Fruit fly (Drosophila melanogaster) whole organism, prepupa: Measurements from ENCODE around the gene CG8236.

Source experiments
- Blimp-1 ChIP-seq: fragments of 200-800 bp; sonication (Bioruptor generic); optimal IDR thresholded peaks from 3 replicates; lab custom pipeline; 2017; ENCODE audit warnings: missing biosample characterization, missing genetic modification characterization, mild to moderate bottlenecking, moderate library complexity, missing genetic modification reagents
- CG10631 ChIP-seq: fragments of 200-800 bp; sonication (Bioruptor generic); optimal IDR thresholded peaks from 2 replicates; lab custom pipeline; 2016; ENCODE audit warnings: missing biosample characterization, missing genetic modification characterization
- CG10669 ChIP-seq: fragments of 200-800 bp; sonication (Bioruptor generic); optimal IDR thresholded peaks from 3 replicates; lab custom pipeline; 2018; ENCODE audit warnings: missing biosample characterization, mild to moderate bottlenecking, missing genetic modification characterization, moderate library complexity
- CG11294 ChIP-seq: fragments of 200-800 bp; sonication (Bioruptor generic); IDR thresholded peaks from 2 replicates; pipeline ENCODE4 v1.3.6; 2022; ENCODE audit warnings: missing biosample characterization, missing genetic modification characterization
- CG11762 ChIP-seq: fragments of 200-800 bp; sonication (Bioruptor generic); optimal IDR thresholded peaks from 3 replicates; lab custom pipeline; 2016; ENCODE audit warnings: missing biosample characterization, missing genetic modification characterization; ENCODE audit not compliant: insufficient read depth
- CG11902 ChIP-seq: fragments of 200-800 bp; sonication (Bioruptor generic); optimal IDR thresholded peaks from 3 replicates; lab custom pipeline; 2016; ENCODE audit warnings: missing biosample characterization, missing genetic modification characterization
- CG15336 ChIP-seq: fragments of 200-800 bp; sonication (Bioruptor generic); IDR thresholded peaks from 2 replicates; pipeline ENCODE4 v1.3.6; 2022; ENCODE audit warnings: missing biosample characterization, missing genetic modification characterization
- CG1621 ChIP-seq: fragments of 200-800 bp; sonication (Bioruptor generic); optimal IDR thresholded peaks from 3 replicates; lab custom pipeline; 2018; ENCODE audit warnings: missing biosample characterization, mild to moderate bottlenecking, missing genetic modification characterization
- CG16779 ChIP-seq: fragments of 200-800 bp; sonication (Bioruptor generic); optimal IDR thresholded peaks from 3 replicates; lab custom pipeline; 2017; ENCODE audit warnings: missing biosample characterization, mild to moderate bottlenecking, missing genetic modification characterization
- CG3032 ChIP-seq: fragments of 200-800 bp; optimal IDR thresholded peaks from 2 replicates; lab custom pipeline; 2019; ENCODE audit warnings: missing biosample characterization, mild to moderate bottlenecking, missing genetic modification characterization, moderate library complexity
- CG31627 ChIP-seq: fragments of 200-800 bp; sonication (Bioruptor generic); optimal IDR thresholded peaks from 3 replicates; lab custom pipeline; 2016; ENCODE audit warnings: missing biosample characterization, missing genetic modification characterization
- CG32006 ChIP-seq: fragments of 200-800 bp; sonication (Bioruptor generic); optimal IDR thresholded peaks from 3 replicates; lab custom pipeline; 2017; ENCODE audit warnings: missing biosample characterization, mild to moderate bottlenecking, missing genetic modification characterization
- CG34406 ChIP-seq: fragments of 200-800 bp; sonication (Bioruptor generic); optimal IDR thresholded peaks from 3 replicates; lab custom pipeline; 2016; ENCODE audit warnings: missing biosample characterization, missing genetic modification characterization
- CG4318 ChIP-seq: fragments of 200-800 bp; sonication (Bioruptor generic); optimal IDR thresholded peaks from 3 replicates; lab custom pipeline; 2017; ENCODE audit warnings: missing biosample characterization, mild to moderate bottlenecking, missing genetic modification characterization
- CG6163 ChIP-seq: fragments of 200-800 bp; sonication (Bioruptor generic); IDR thresholded peaks from 3 replicates; pipeline ENCODE4 v1.3.6; 2022; ENCODE audit warnings: missing biosample characterization, missing genetic modification characterization
- CG6276 ChIP-seq: fragments of 200-800 bp; sonication (Bioruptor generic); optimal IDR thresholded peaks from 2 replicates; lab custom pipeline; 2017; ENCODE audit warnings: missing biosample characterization, mild to moderate bottlenecking, missing genetic modification characterization
- CG6792 ChIP-seq: fragments of 200-800 bp; sonication (Bioruptor generic); optimal IDR thresholded peaks from 3 replicates; lab custom pipeline; 2016; ENCODE audit warnings: missing biosample characterization, missing genetic modification characterization
- CG6808 ChIP-seq: fragments of 200-800 bp; sonication (Bioruptor generic); optimal IDR thresholded peaks from 3 replicates; lab custom pipeline; 2017; ENCODE audit warnings: missing biosample characterization, missing genetic modification characterization, mild to moderate bottlenecking, moderate library complexity, missing genetic modification reagents
- CG6854 ChIP-seq: fragments of 200-800 bp; sonication (Bioruptor generic); optimal IDR thresholded peaks from 2 replicates; lab custom pipeline; 2017; ENCODE audit warnings: missing biosample characterization, mild to moderate bottlenecking, missing genetic modification characterization
- CG7368 ChIP-seq: fragments of 200-800 bp; sonication (Bioruptor generic); optimal IDR thresholded peaks from 3 replicates; lab custom pipeline; 2016; ENCODE audit warnings: missing biosample characterization, missing genetic modification characterization
- CG8319 ChIP-seq: fragments of 200-800 bp; sonication (Bioruptor generic); optimal IDR thresholded peaks from 3 replicates; lab custom pipeline; 2016; ENCODE audit warnings: missing biosample characterization, missing genetic modification characterization
- CG8632 ChIP-seq: fragments of 200-800 bp; sonication (Bioruptor generic); optimal IDR thresholded peaks from 3 replicates; lab custom pipeline; 2016; ENCODE audit warnings: missing biosample characterization, missing genetic modification characterization
- CG9139 ChIP-seq: fragments of 200-800 bp; sonication (Bioruptor generic); optimal IDR thresholded peaks from 3 replicates; lab custom pipeline; 2017; ENCODE audit warnings: missing biosample characterization, mild to moderate bottlenecking, missing genetic modification characterization
- Eip75B ChIP-seq: fragments of 200-800 bp; sonication (Bioruptor generic); optimal IDR thresholded peaks from 3 replicates; lab custom pipeline; 2016; ENCODE audit warnings: missing biosample characterization, missing genetic modification characterization
- Eip78C ChIP-seq: fragments of 200-800 bp; sonication (Bioruptor generic); peaks from one replicate; lab custom pipeline; 2016; ENCODE audit warnings: missing biosample characterization, missing genetic modification characterization
- Eip93F ChIP-seq: fragments of 200-800 bp; sonication (Bioruptor generic); optimal IDR thresholded peaks from 2 replicates; lab custom pipeline; 2016; ENCODE audit warnings: missing biosample characterization, mild to moderate bottlenecking, missing genetic modification characterization
- Ets21C ChIP-seq: fragments of 200-800 bp; sonication (Bioruptor generic); optimal IDR thresholded peaks from 3 replicates; lab custom pipeline; 2016; ENCODE audit warnings: missing biosample characterization, missing genetic modification characterization
- Gug ChIP-seq: fragments of 200-800 bp; sonication (Bioruptor generic); IDR thresholded peaks from 2 replicates; pipeline ENCODE4 v1.3.6; 2022; ENCODE audit warnings: missing biosample characterization, missing genetic modification characterization
- Hr38 ChIP-seq: sonication (Bioruptor generic); optimal IDR thresholded peaks from 2 replicates; lab custom pipeline; 2016; ENCODE audit warnings: missing biosample characterization, missing genetic modification characterization
- Hr39 ChIP-seq: fragments of 200-800 bp; sonication (Bioruptor generic); optimal IDR thresholded peaks from 2 replicates; lab custom pipeline; 2016; ENCODE audit warnings: missing biosample characterization, missing genetic modification characterization
- Hr4 ChIP-seq: fragments of 200-800 bp; sonication (Bioruptor generic); optimal IDR thresholded peaks from 3 replicates; lab custom pipeline; 2016; ENCODE audit warnings: missing biosample characterization, missing genetic modification characterization
- Lpt ChIP-seq: fragments of 200-800 bp; sonication (Bioruptor generic); optimal IDR thresholded peaks from 3 replicates; lab custom pipeline; 2016; ENCODE audit warnings: missing biosample characterization, missing genetic modification characterization
- Met ChIP-seq: fragments of 200-800 bp; sonication (Bioruptor generic); optimal IDR thresholded peaks from 3 replicates; lab custom pipeline; 2016; ENCODE audit warnings: missing biosample characterization, missing genetic modification characterization
- Smox ChIP-seq: fragments of 200-800 bp; sonication (Bioruptor generic); optimal IDR thresholded peaks from 3 replicates; lab custom pipeline; 2016; ENCODE audit warnings: missing biosample characterization, missing genetic modification characterization
- Sox102F ChIP-seq: fragments of 200-800 bp; sonication (Bioruptor generic); optimal IDR thresholded peaks from 2 replicates; lab custom pipeline; 2016; ENCODE audit warnings: missing biosample characterization, mild to moderate bottlenecking, missing genetic modification characterization
- Sox15 ChIP-seq: fragments of 200-800 bp; sonication (Bioruptor generic); optimal IDR thresholded peaks from 3 replicates; lab custom pipeline; 2016; ENCODE audit warnings: missing biosample characterization, missing genetic modification characterization
- achi ChIP-seq: fragments of 200-800 bp; sonication (Bioruptor generic); optimal IDR thresholded peaks from 3 replicates; lab custom pipeline; 2016; ENCODE audit warnings: missing biosample characterization, missing genetic modification characterization
- acj6 ChIP-seq: fragments of 200-800 bp; sonication (Bioruptor generic); optimal IDR thresholded peaks from 3 replicates; lab custom pipeline; 2016; ENCODE audit warnings: missing biosample characterization, missing genetic modification characterization
- dsx ChIP-seq: fragments of 200-800 bp; optimal IDR thresholded peaks from 3 replicates; lab custom pipeline; 2019; ENCODE audit warnings: missing biosample characterization, mild to moderate bottlenecking, missing genetic modification characterization, moderate library complexity; ENCODE audit not compliant: poor library complexity, severe bottlenecking
- eg ChIP-seq: fragments of 200-800 bp; sonication (Bioruptor generic); IDR thresholded peaks from 3 replicates; pipeline ENCODE4 v1.3.6; 2022; ENCODE audit warnings: missing biosample characterization, missing genetic modification characterization
- fd59A ChIP-seq: fragments of 200-800 bp; sonication (Bioruptor generic); optimal IDR thresholded peaks from 2 replicates; lab custom pipeline; 2017; ENCODE audit warnings: missing biosample characterization, mild to moderate bottlenecking, missing genetic modification characterization, missing genetic modification reagents
- fd85E ChIP-seq: fragments of 200-800 bp; sonication (Bioruptor generic); optimal IDR thresholded peaks from 3 replicates; lab custom pipeline; 2016; ENCODE audit warnings: missing biosample characterization, missing genetic modification characterization
- fkh ChIP-seq: fragments of 200-800 bp; sonication (Bioruptor generic); optimal IDR thresholded peaks from 3 replicates; lab custom pipeline; 2017; ENCODE audit warnings: missing biosample characterization, mild to moderate bottlenecking, missing genetic modification characterization, moderate library complexity
- lz ChIP-seq: fragments of 200-800 bp; sonication (Bioruptor generic); optimal IDR thresholded peaks from 3 replicates; lab custom pipeline; 2016; ENCODE audit warnings: missing biosample characterization, missing genetic modification characterization
- net ChIP-seq: fragments of 200-800 bp; sonication (Bioruptor generic); optimal IDR thresholded peaks from 3 replicates; lab custom pipeline; 2016; ENCODE audit warnings: missing biosample characterization, missing genetic modification characterization
- pdm3 ChIP-seq: fragments of 200-800 bp; sonication (Bioruptor generic); optimal IDR thresholded peaks from 3 replicates; lab custom pipeline; 2016; ENCODE audit warnings: missing biosample characterization, missing genetic modification characterization
- salr ChIP-seq, 2 experiments: fragments of 200-800 bp; sonication (Bioruptor generic); optimal IDR thresholded peaks; 3 replicates each; lab custom pipeline; 2016 to 2018; ENCODE audit warnings: missing biosample characterization in 2 of 2, missing genetic modification characterization in 2 of 2, mild to moderate bottlenecking in 1 of 2
- spab ChIP-seq: fragments of 200-800 bp; sonication (Bioruptor generic); optimal IDR thresholded peaks from 2 replicates; lab custom pipeline; 2017; ENCODE audit warnings: missing biosample characterization, mild to moderate bottlenecking, missing genetic modification characterization, missing genetic modification reagents
- ss ChIP-seq, 2 experiments: fragments of 200-800 bp; sonication (Bioruptor generic); optimal IDR thresholded peaks; 2 replicates in 1 of 2; 3 replicates in 1 of 2; lab custom pipeline; 2017 to 2018; ENCODE audit warnings: mild to moderate bottlenecking in 2 of 2, missing biosample characterization in 2 of 2, missing genetic modification characterization in 2 of 2, moderate library complexity in 1 of 2
- svp ChIP-seq: fragments of 200-800 bp; sonication (Bioruptor generic); peaks from one replicate; lab custom pipeline; 2016; ENCODE audit warnings: missing biosample characterization, missing genetic modification characterization
- topi ChIP-seq: fragments of 200-800 bp; sonication (Bioruptor generic); optimal IDR thresholded peaks from 3 replicates; lab custom pipeline; 2016; ENCODE audit warnings: missing biosample characterization, missing genetic modification characterization
- vri ChIP-seq: fragments of 200-800 bp; sonication (Bioruptor generic); optimal IDR thresholded peaks from 3 replicates; lab custom pipeline; 2016; ENCODE audit warnings: missing biosample characterization, mild to moderate bottlenecking, missing genetic modification characterization

The CG8236 gene

dm6 chr3R:8801126-8801762, 32.0 kb downstream of the CG8236 start, which contains the start of the genes Pif1A, Pif1B and CCT7:
Gene Pif1A, minus strand, starts transcription at chr3R:8801176.
Gene Pif1B, minus strand, starts transcription at chr3R:8801176.
Gene CCT7, plus strand, starts transcription at chr3R:8801564.
- TF ChIP-seq Ets21C, result peak; percentile 1
- TF ChIP-seq CG6854 (GFP tag; lab: Kevin White, UChicago), result no peak
- peak; percentile 64 for TF ChIP-seq dsx (GFP tag; lab: Kevin White, UChicago)
- TF ChIP-seq Hr38 (GFP tag; lab: Kevin White, UChicago), result no peak
- no peak for TF ChIP-seq Lpt
- TF ChIP-seq Met (GFP tag; lab: Kevin White, UChicago), result no peak
- TF ChIP-seq acj6 (GFP tag; lab: Kevin White, UChicago), result peak; percentile 15
- no peak for TF ChIP-seq CG8319 (GFP tag; lab: Kevin White, UChicago)
- TF ChIP-seq spab (GFP tag; lab: Kevin White, UChicago), result no peak
- TF ChIP-seq Blimp-1 (GFP tag; lab: Kevin White, UChicago), result no peak
- TF ChIP-seq svp (GFP tag; lab: Kevin White, UChicago), result peak; percentile 61
- no peak for TF ChIP-seq CG11294 (GFP tag; lab: Robert Waterston, UW)
- TF ChIP-seq CG16779 (tag; lab: Kevin White, UChicago), result no peak
- no peak for TF ChIP-seq Sox15
- peak; percentile 1 for TF ChIP-seq lz (GFP tag; lab: Kevin White, UChicago)
- peak; percentile 77 for TF ChIP-seq Eip78C
- TF ChIP-seq CG6792 (GFP tag; lab: Kevin White, UChicago), result no peak
- no peak for TF ChIP-seq CG11902 (GFP tag; lab: Kevin White, UChicago)
- TF ChIP-seq fd59A (GFP tag; lab: Kevin White, UChicago), result no peak
- TF ChIP-seq Smox (GFP tag; lab: Kevin White, UChicago), result no peak
- no peak for TF ChIP-seq CG32006 (GFP tag; lab: Kevin White, UChicago)
- TF ChIP-seq CG8632 (GFP tag; lab: Kevin White, UChicago), result no peak
- TF ChIP-seq CG34406 (GFP tag; lab: Kevin White, UChicago), result no peak
- TF ChIP-seq Eip93F (GFP tag; lab: Kevin White, UChicago), result no peak
- TF ChIP-seq net, result no peak
- no peak for TF ChIP-seq CG3032
- no peak for TF ChIP-seq achi (GFP tag; lab: Kevin White, UChicago)
- no peak for TF ChIP-seq CG10669 (GFP tag; lab: Kevin White, UChicago)
- no peak for TF ChIP-seq eg (GFP tag; lab: Robert Waterston, UW)
- TF ChIP-seq CG9139 (GFP tag; lab: Kevin White, UChicago), result no peak
- TF ChIP-seq Eip75B (GFP tag; lab: Kevin White, UChicago), result no peak
- no peak for TF ChIP-seq pdm3 (GFP tag; lab: Kevin White, UChicago)
- TF ChIP-seq CG31627 (GFP tag; lab: Kevin White, UChicago), result peak; percentile 13
- no peak for TF ChIP-seq CG15336 (GFP tag; lab: Robert Waterston, UW)
- TF ChIP-seq CG6276 (GFP tag; lab: Kevin White, UChicago), result no peak
- no peak for TF ChIP-seq Hr4
- TF ChIP-seq CG6163 (GFP tag; lab: Robert Waterston, UW), result no peak
- TF ChIP-seq CG10631, result no peak
- TF ChIP-seq vri (GFP tag; lab: Kevin White, UChicago), result no peak
- TF ChIP-seq salr (GFP tag; optimal IDR thresholded peaks at IDR 0.05; lab: Kevin White, UChicago), result no peak
- TF ChIP-seq Hr39 (GFP tag; lab: Kevin White, UChicago), result no peak
- TF ChIP-seq ss (GFP tag; optimal IDR thresholded peaks at IDR 0.05; lab: Kevin White, UChicago), result no peak
- TF ChIP-seq CG1621 (tag; lab: Kevin White, UChicago), result no peak
- peak; percentile 21 for TF ChIP-seq fkh (GFP tag; lab: Kevin White, UChicago)
- TF ChIP-seq fd85E (GFP tag; lab: Kevin White, UChicago), result no peak
- no peak for TF ChIP-seq Sox102F
- no peak for TF ChIP-seq Gug (GFP tag; lab: Robert Waterston, UW)
- TF ChIP-seq CG11762 (GFP tag; lab: Kevin White, UChicago), result no peak
- TF ChIP-seq topi (GFP tag; lab: Kevin White, UChicago), result peak; percentile 28
- TF ChIP-seq CG4318 (GFP tag; lab: Kevin White, UChicago), result no peak
- TF ChIP-seq CG6808, result no peak
- TF ChIP-seq CG7368 (GFP tag; lab: Kevin White, UChicago), result no peak
